Worm (Caenorhabditis elegans): ENCODE measurements around the gene clec-185.

DNA sequence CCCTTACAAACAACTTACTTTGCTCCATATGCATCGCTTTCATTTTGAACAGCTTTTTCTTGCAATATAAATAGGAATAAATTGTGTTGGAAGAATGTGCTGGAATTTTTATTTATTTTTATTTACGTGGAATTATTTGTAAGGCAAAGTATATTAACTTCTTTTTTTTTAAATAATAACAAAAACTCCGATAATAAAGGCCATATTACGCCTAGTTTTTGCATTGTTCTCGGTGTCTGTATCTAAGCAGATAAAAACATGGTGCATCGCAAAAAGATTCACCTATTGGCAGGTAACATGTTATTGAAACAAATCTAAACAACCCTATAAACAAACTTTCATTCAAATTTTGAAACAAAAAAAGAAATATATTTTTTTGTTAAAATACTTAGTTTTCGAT lies 24.9 kb downstream of the clec-185 start, which contains the start of gene C25G4.8:
- TF ChIP-seq unc-86 (tag; optimal IDR thresholded peaks at IDR 0.05) (no peak), ttx-3 (tag; optimal IDR thresholded peaks at IDR 0.05) (no peak), ets-4 (tag; optimal IDR thresholded peaks at IDR 0.05) (no peak), nhr-11 (tag; optimal IDR thresholded peaks at IDR 0.05) (no peak), hlh-30 (tag; optimal IDR thresholded peaks at IDR 0.05; ENCODE audit: insufficient read depth) (no peak), ahr-1 (tag; optimal IDR thresholded peaks at IDR 0.05) (no peak), dmd-4 (tag; optimal IDR thresholded peaks at IDR 0.05; ENCODE audit: borderline replicate concordance) (no peak), unc-42 (tag; optimal IDR thresholded peaks at IDR 0.05) (no peak), eyg-1 (tag; optimal IDR thresholded peaks at IDR 0.05) (no peak)

Data from whole organism, late embryonic.